Worm (Caenorhabditis elegans): ENCODE results near the gene F49E2.2.

ce11 chrX:9584333-9584732 lies 17.8 kb downstream of the F49E2.2 start, which contains the start of gene gpx-5:
- TF ChIP-seq hlh-30 (tag; optimal IDR thresholded peaks at IDR 0.05; ENCODE audit: insufficient read depth), result no peak
- peak; percentile 1 for TF ChIP-seq dve-1 (tag; optimal IDR thresholded peaks at IDR 0.05; ENCODE audit: insufficient read depth)
- TF ChIP-seq pha-4 (GFP tag; IDR thresholded peaks at IDR 0.05), result no peak
- TF ChIP-seq pha-4 (tag; optimal IDR thresholded peaks at IDR 0.05), result no peak
- no peak for TF ChIP-seq ces-1 (GFP tag; optimal IDR thresholded peaks at IDR 0.05)
- peak in 1 of 2 experiments; percentile 87 for TF ChIP-seq unc-62 (GFP tag; optimal IDR thresholded peaks at IDR 0.05 in 1 of 2)
- no peak for TF ChIP-seq unc-62 (tag; optimal IDR thresholded peaks at IDR 0.05)
- TF ChIP-seq R02D3.7 (tag; optimal IDR thresholded peaks at IDR 0.05), result no peak
- no peak for TF ChIP-seq F10B5.3 (tag; optimal IDR thresholded peaks at IDR 0.05)
- TF ChIP-seq ZK337.2 (GFP tag; IDR thresholded peaks at IDR 0.05), result no peak
- TF ChIP-seq ama-1 (optimal IDR thresholded peaks at IDR 0.05), result no peak
- TF ChIP-seq zfp-2 (tag; optimal IDR thresholded peaks at IDR 0.05), result no peak
- no peak for TF ChIP-seq nhr-11 (tag; optimal IDR thresholded peaks at IDR 0.05)
- no peak for TF ChIP-seq daf-19 (GFP tag; conservative IDR thresholded peaks at IDR 0.05)
